Fruit fly (Drosophila melanogaster) whole organism, embryonic: Measurements from ENCODE around the gene CG14535.

Experiments
- Bteb2 ChIP-seq: fragments of 200-800 bp; sonication (Bioruptor generic); optimal IDR thresholded peaks from 2 replicates; lab custom pipeline; 2016; ENCODE audit warnings: missing biosample characterization, missing genetic modification characterization
- CG10979 ChIP-seq: fragments of 200-800 bp; sonication (Bioruptor generic); optimal IDR thresholded peaks from 2 replicates; lab custom pipeline; 2018; ENCODE audit warnings: missing biosample characterization, mild to moderate bottlenecking, missing genetic modification characterization, moderate library complexity
- CG11504 ChIP-seq: fragments of 200-800 bp; sonication (Bioruptor generic); optimal IDR thresholded peaks from 3 replicates; lab custom pipeline; 2019; ENCODE audit warnings: missing biosample characterization, mild to moderate bottlenecking, missing genetic modification characterization, moderate library complexity
- CG12219 ChIP-seq: fragments of 200-800 bp; sonication (Bioruptor generic); optimal IDR thresholded peaks from 3 replicates; lab custom pipeline; 2018; ENCODE audit warnings: missing biosample characterization, mild to moderate bottlenecking, missing genetic modification characterization
- CG12391 ChIP-seq: fragments of 200-800 bp; sonication (Bioruptor generic); optimal IDR thresholded peaks from 3 replicates; lab custom pipeline; 2018; ENCODE audit warnings: missing biosample characterization, mild to moderate bottlenecking, missing genetic modification characterization, moderate library complexity
- CG12744 ChIP-seq: fragments of 200-800 bp; sonication (Bioruptor generic); optimal IDR thresholded peaks from 2 replicates; lab custom pipeline; 2016; ENCODE audit warnings: missing biosample characterization, missing genetic modification characterization
- CG14050 ChIP-seq: fragments of 200-800 bp; sonication (Bioruptor generic); IDR thresholded peaks from 3 replicates; pipeline ENCODE4 v1.3.6; 2022; ENCODE audit warnings: missing biosample characterization, missing genetic modification characterization
- CG1529 ChIP-seq: fragments of 200-800 bp; sonication (Bioruptor generic); optimal IDR thresholded peaks from 3 replicates; lab custom pipeline; 2018; ENCODE audit warnings: missing biosample characterization, missing genetic modification characterization
- CG1602 ChIP-seq: fragments of 200-800 bp; sonication (Bioruptor generic); optimal IDR thresholded peaks from 3 replicates; lab custom pipeline; 2016; ENCODE audit warnings: missing biosample characterization, missing genetic modification characterization
- CG17829 ChIP-seq: fragments of 200-800 bp; optimal IDR thresholded peaks from 2 replicates; lab custom pipeline; 2019; ENCODE audit warnings: missing biosample characterization, mild to moderate bottlenecking, missing genetic modification characterization, moderate library complexity
- CG32532 ChIP-seq: fragments of 200-800 bp; sonication (Bioruptor generic); IDR thresholded peaks from 2 replicates; pipeline ENCODE4 v1.3.6; 2022; ENCODE audit warnings: missing biosample characterization, missing genetic modification characterization
- CG3726 ChIP-seq: fragments of 200-800 bp; sonication (Bioruptor generic); IDR thresholded peaks from 3 replicates; pipeline ENCODE4, ENCODE4 v1.3.6; 2022; ENCODE audit warnings: missing biosample characterization, missing genetic modification characterization
- CG3995 ChIP-seq: fragments of 200-800 bp; sonication (Bioruptor generic); optimal IDR thresholded peaks from 3 replicates; lab custom pipeline; 2016; ENCODE audit warnings: missing biosample characterization, missing genetic modification characterization
- CG43689 ChIP-seq: fragments of 200-800 bp; sonication (Bioruptor generic); IDR thresholded peaks from 2 replicates; pipeline ENCODE4 v1.3.6; 2022; ENCODE audit warnings: missing biosample characterization, missing genetic modification characterization
- CG4404 ChIP-seq: fragments of 200-800 bp; sonication (Bioruptor generic); IDR thresholded peaks from 2 replicates; pipeline ENCODE4 v1.3.6; 2022; ENCODE audit warnings: missing biosample characterization, missing genetic modification characterization
- CG4730 ChIP-seq: fragments of 200-800 bp; sonication (Bioruptor generic); IDR thresholded peaks from 2 replicates; pipeline ENCODE4 v1.3.6; 2022; ENCODE audit warnings: missing biosample characterization, missing genetic modification characterization
- CG7271 ChIP-seq: fragments of 200-800 bp; sonication (Bioruptor generic); optimal IDR thresholded peaks from 2 replicates; lab custom pipeline; 2018; ENCODE audit warnings: missing biosample characterization, mild to moderate bottlenecking, missing genetic modification characterization, moderate library complexity
- CG8478 ChIP-seq: fragments of >200 bp; optimal IDR thresholded peaks from 2 replicates; lab custom pipeline; 2018
- CG9727 ChIP-seq: fragments of 200-800 bp; sonication (Bioruptor generic); optimal IDR thresholded peaks from 3 replicates; lab custom pipeline; 2017; ENCODE audit warnings: missing biosample characterization, mild to moderate bottlenecking, missing genetic modification characterization
- HmgZ ChIP-seq: fragments of 200-800 bp; sonication (Bioruptor generic); optimal IDR thresholded peaks from 2 replicates; lab custom pipeline; 2018; ENCODE audit warnings: missing biosample characterization, mild to moderate bottlenecking, missing genetic modification characterization
- Hr78 ChIP-seq, 2 experiments: fragments of 200-800 bp in 1 of 2; fragments of >200 bp in 1 of 2; sonication (Bioruptor generic) in 1 of 2; optimal IDR thresholded peaks; 2 replicates each; lab custom pipeline; 2017 to 2019; ENCODE audit warnings: missing biosample characterization in 2 of 2, missing genetic modification characterization in 2 of 2, mild to moderate bottlenecking in 1 of 2, moderate library complexity in 1 of 2
- Meics ChIP-seq: fragments of 200-800 bp; sonication (Bioruptor generic); optimal IDR thresholded peaks from 2 replicates; lab custom pipeline; 2017; ENCODE audit warnings: missing biosample characterization, mild to moderate bottlenecking, missing genetic modification characterization
- Myb ChIP-seq: fragments of 200-800 bp; sonication (Bioruptor generic); optimal IDR thresholded peaks from 2 replicates; lab custom pipeline; 2016; ENCODE audit warnings: missing biosample characterization, missing genetic modification characterization
- ab ChIP-seq: fragments of 200-800 bp; sonication (Bioruptor generic); optimal IDR thresholded peaks from 2 replicates; lab custom pipeline; 2016; ENCODE audit warnings: missing biosample characterization, missing genetic modification characterization
- ap ChIP-seq: fragments of 200-800 bp; sonication (Bioruptor generic); IDR thresholded peaks from 2 replicates; pipeline ENCODE4 v1.3.6; 2022; ENCODE audit warnings: missing biosample characterization, missing genetic modification characterization
- bsh ChIP-seq, 2 experiments: fragments of 200-800 bp; sonication (Bioruptor generic); optimal IDR thresholded peaks; 2 replicates each; lab custom pipeline; 2017 to 2018; ENCODE audit warnings: mild to moderate bottlenecking in 2 of 2, missing biosample characterization in 2 of 2, missing genetic modification characterization in 2 of 2, moderate library complexity in 1 of 2
- caup ChIP-seq: fragments of 200-800 bp; sonication (Bioruptor generic); optimal IDR thresholded peaks from 3 replicates; lab custom pipeline; 2017; ENCODE audit warnings: missing biosample characterization, mild to moderate bottlenecking, missing genetic modification characterization, moderate library complexity; ENCODE audit not compliant: severe bottlenecking
- chm ChIP-seq: fragments of 200-800 bp; sonication (Bioruptor generic); IDR thresholded peaks from 2 replicates; pipeline ENCODE4 v1.3.6; 2022; ENCODE audit warnings: missing biosample characterization, missing genetic modification characterization
- chn ChIP-seq: fragments of 200-800 bp; sonication (Bioruptor generic); optimal IDR thresholded peaks from 2 replicates; lab custom pipeline; 2016; ENCODE audit warnings: missing biosample characterization, missing genetic modification characterization
- da ChIP-seq: fragments of 200-800 bp; sonication (Bioruptor generic); optimal IDR thresholded peaks from 2 replicates; lab custom pipeline; 2016; ENCODE audit warnings: missing biosample characterization, missing genetic modification characterization
- dimm ChIP-seq: fragments of 200-800 bp; sonication (Bioruptor generic); IDR thresholded peaks from 2 replicates; pipeline ENCODE4 v1.3.6; 2022; ENCODE audit warnings: missing biosample characterization, missing genetic modification characterization
- exex ChIP-seq: fragments of 200-800 bp; sonication (Bioruptor generic); optimal IDR thresholded peaks from 4 replicates; lab custom pipeline; 2018; ENCODE audit warnings: missing biosample characterization, mild to moderate bottlenecking, missing genetic modification characterization, moderate library complexity
- fd64A ChIP-seq: fragments of 200-800 bp; sonication (Bioruptor generic); optimal IDR thresholded peaks from 3 replicates; lab custom pipeline; 2018; ENCODE audit warnings: missing biosample characterization, mild to moderate bottlenecking, missing genetic modification characterization
- gcm2 ChIP-seq: fragments of 200-800 bp; sonication (Bioruptor generic); optimal IDR thresholded peaks from 2 replicates; lab custom pipeline; 2016; ENCODE audit warnings: missing biosample characterization, missing genetic modification characterization
- grau ChIP-seq: fragments of 200-800 bp; optimal IDR thresholded peaks from 3 replicates; lab custom pipeline; 2019; ENCODE audit warnings: missing biosample characterization, mild to moderate bottlenecking, missing genetic modification characterization, moderate library complexity
- her ChIP-seq: fragments of 200-800 bp; sonication (Bioruptor generic); optimal IDR thresholded peaks from 2 replicates; lab custom pipeline; 2016; ENCODE audit warnings: missing biosample characterization, missing genetic modification characterization
- jumu ChIP-seq: fragments of 200-800 bp; sonication (Bioruptor generic); optimal IDR thresholded peaks from 3 replicates; lab custom pipeline; 2016; ENCODE audit warnings: missing biosample characterization, missing genetic modification characterization
- kah ChIP-seq: fragments of 200-800 bp; sonication (Bioruptor generic); optimal IDR thresholded peaks from 2 replicates; lab custom pipeline; 2018; ENCODE audit warnings: missing biosample characterization, mild to moderate bottlenecking, missing genetic modification characterization
- lab ChIP-seq: fragments of 200-800 bp; sonication (Bioruptor generic); optimal IDR thresholded peaks from 3 replicates; lab custom pipeline; 2017; ENCODE audit warnings: missing biosample characterization, missing genetic modification characterization, mild to moderate bottlenecking, moderate library complexity, missing genetic modification reagents
- mirr ChIP-seq: fragments of 200-800 bp; sonication (Bioruptor generic); optimal IDR thresholded peaks from 3 replicates; lab custom pipeline; 2018; ENCODE audit warnings: missing biosample characterization, mild to moderate bottlenecking, missing genetic modification characterization
- pb ChIP-seq: fragments of 200-800 bp; sonication (Bioruptor generic); optimal IDR thresholded peaks from 3 replicates; lab custom pipeline; 2016; ENCODE audit warnings: missing biosample characterization, missing genetic modification characterization
- pros ChIP-seq: fragments of 200-800 bp; sonication (Bioruptor generic); optimal IDR thresholded peaks from 3 replicates; lab custom pipeline; 2019; ENCODE audit warnings: missing biosample characterization, mild to moderate bottlenecking, missing genetic modification characterization, moderate library complexity
- psq ChIP-seq: fragments of 200-800 bp; sonication (Bioruptor generic); optimal IDR thresholded peaks from 2 replicates; lab custom pipeline; 2017; ENCODE audit warnings: missing biosample characterization, missing genetic modification characterization
- ranshi ChIP-seq: fragments of 200-800 bp; sonication (Bioruptor generic); IDR thresholded peaks from 2 replicates; pipeline ENCODE4 v1.3.6; 2022; ENCODE audit warnings: missing biosample characterization, missing genetic modification characterization
- row ChIP-seq: fragments of 200-800 bp; sonication (Bioruptor generic); IDR thresholded peaks from 3 replicates; pipeline ENCODE4 v1.3.6; 2022; ENCODE audit warnings: missing biosample characterization, missing genetic modification characterization
- slou ChIP-seq: fragments of 200-800 bp; sonication (Bioruptor generic); optimal IDR thresholded peaks from 3 replicates; lab custom pipeline; 2016; ENCODE audit warnings: missing biosample characterization, missing genetic modification characterization
- sug ChIP-seq: fragments of 200-800 bp; optimal IDR thresholded peaks from 2 replicates; lab custom pipeline; 2019; ENCODE audit warnings: missing biosample characterization, mild to moderate bottlenecking, missing genetic modification characterization, moderate library complexity
- tin ChIP-seq: fragments of 200-800 bp; sonication (Bioruptor generic); optimal IDR thresholded peaks from 3 replicates; lab custom pipeline; 2016; ENCODE audit warnings: missing biosample characterization, missing genetic modification characterization
- trem ChIP-seq: fragments of 200-800 bp; optimal IDR thresholded peaks from 3 replicates; lab custom pipeline; 2019; ENCODE audit warnings: missing biosample characterization, mild to moderate bottlenecking, missing genetic modification characterization, moderate library complexity
- zfh2 ChIP-seq: fragments of 200-800 bp; sonication (Bioruptor generic); optimal IDR thresholded peaks from 2 replicates; lab custom pipeline; 2016; ENCODE audit warnings: missing biosample characterization, missing genetic modification characterization

CG14535 gene

dm6 chr2L:7799804-7800433 is 55.4 kb downstream of the CG14535 start, which contains the start of the genes Herp and r2d2 (continued):
- TF ChIP-seq gcm2 (GFP tag; lab: Kevin White, UChicago) (peak; percentile 75), CG12219 (GFP tag; lab: Kevin White, UChicago) (peak; percentile 83), bsh (GFP tag; optimal IDR thresholded peaks at IDR 0.05; lab: Kevin White, UChicago) (peak in 1 of 2 experiments; percentile 85), CG43689 (GFP tag; lab: Robert Waterston, UW) (peak; percentile 41; the same call in 1 of the 2 replicates), CG12391 (tag; lab: Kevin White, UChicago) (peak; percentile 90), CG32532 (GFP tag; lab: Robert Waterston, UW) (peak; percentile 90), ab (GFP tag; lab: Kevin White, UChicago) (peak; percentile 73), caup (GFP tag; lab: Kevin White, UChicago) (peak; percentile 90), Hr78 (GFP tag; optimal IDR thresholded peaks at IDR 0.05; lab: Kevin White, UChicago) (peak in 1 of 2 experiments; percentile 91), row (GFP tag; lab: Robert Waterston, UW) (peak; percentile 97), lab (GFP tag; lab: Kevin White, UChicago) (peak; percentile 93), Meics (GFP tag; lab: Kevin White, UChicago) (peak; percentile 92), trem (tag; lab: Kevin White, UChicago) (peak; percentile 99), Myb (peak; percentile 89), pb (GFP tag; lab: Kevin White, UChicago) (peak; percentile 93), psq (peak; percentile 54), her (GFP tag; lab: Kevin White, UChicago) (peak; percentile 92), CG7271 (tag; lab: Kevin White, UChicago) (peak; percentile 62), grau (tag; lab: Kevin White, UChicago) (peak; percentile 91), CG4404 (GFP tag; lab: Robert Waterston, UW) (peak; percentile 90), jumu (GFP tag; lab: Kevin White, UChicago) (peak; percentile 94), CG1602 (GFP tag; lab: Kevin White, UChicago) (peak; percentile 89), fd64A (GFP tag; lab: Kevin White, UChicago) (peak; percentile 74), kah (GFP tag; lab: Kevin White, UChicago) (peak; percentile 95), CG4730 (peak; percentile 78), HmgZ (tag; lab: Kevin White, UChicago) (peak; percentile 96), slou (GFP tag; lab: Kevin White, UChicago) (peak; percentile 91), ranshi (GFP tag; lab: Robert Waterston, UW) (peak; percentile 83; the same call in 1 of the 2 replicates), mirr (GFP tag; lab: Kevin White, UChicago) (peak; percentile 93), CG8478 (no peak), da (GFP tag; lab: Kevin White, UChicago) (peak; percentile 83), dimm (GFP tag; lab: Robert Waterston, UW) (peak; percentile 53), CG3726 (GFP tag; lab: Robert Waterston, UW) (peak; percentile 65; the same call in 2 of the 3 replicates), tin (GFP tag; lab: Kevin White, UChicago) (peak; percentile 90), chn (GFP tag; lab: Kevin White, UChicago) (peak; percentile 91), CG14050 (GFP tag; lab: Robert Waterston, UW) (peak; percentile 81), ap (GFP tag; lab: Robert Waterston, UW) (peak; percentile 55; the same call in 1 of the 2 replicates), CG12744 (GFP tag; lab: Kevin White, UChicago) (peak; percentile 81), Bteb2 (GFP tag; lab: Kevin White, UChicago) (peak; percentile 89), CG3995 (GFP tag; lab: Kevin White, UChicago) (peak; percentile 100), CG11504 (peak; percentile 90), CG1529 (peak; percentile 52), chm (GFP tag; lab: Robert Waterston, UW) (peak; percentile 77), CG9727 (GFP tag; lab: Kevin White, UChicago) (peak; percentile 90), CG17829 (tag; lab: Kevin White, UChicago) (peak; percentile 89), sug (tag; lab: Kevin White, UChicago) (peak; percentile 95), exex (tag; lab: Kevin White, UChicago) (peak; percentile 65), CG10979 (peak; percentile 81), zfh2 (GFP tag; lab: Kevin White, UChicago) (peak; percentile 97), pros (GFP tag; lab: Kevin White, UChicago) (peak; percentile 34)
